Fruit fly (Drosophila melanogaster): ENCODE data around the gene S6k.
A peak's percentile ranks its signal among the peaks of the same experiment; 100 is the strongest.

Gene S6k

dm6 chr3L:5810633-5811341 lies at the start of gene S6k, which contains the start of gene kri (continued):
- TF ChIP-seq kni (GFP tag; optimal IDR thresholded peaks at IDR 0.05) = peak; percentile 24
- TF ChIP-seq dan (GFP tag; IDR thresholded peaks at IDR 0.05) = no peak
- TF ChIP-seq disco-r (GFP tag; optimal IDR thresholded peaks at IDR 0.05) = no peak
- TF ChIP-seq CG7745 (tag; optimal IDR thresholded peaks at IDR 0.05) = no peak
- TF ChIP-seq CG6272 (GFP tag; IDR thresholded peaks at IDR 0.05) = no peak
- no peak for TF ChIP-seq HLHmδ (GFP tag; optimal IDR thresholded peaks at IDR 0.05)
- TF ChIP-seq CG14441 (GFP tag; IDR thresholded peaks at IDR 0.05) = no peak
- TF ChIP-seq Xrp1 (GFP tag; IDR thresholded peaks at IDR 0.05) = 0 out of 2 replicates have a peak, but pooled peaks have one; percentile 16
- no peak for TF ChIP-seq da (GFP tag; optimal IDR thresholded peaks at IDR 0.05)
- TF ChIP-seq H2.0 (GFP tag; IDR thresholded peaks at IDR 0.05) = no peak
- no peak for TF ChIP-seq Adf1 (GFP tag; IDR thresholded peaks at IDR 0.05)
- peak; percentile 18 for TF ChIP-seq Dek (tag; optimal IDR thresholded peaks at IDR 0.05)
- TF ChIP-seq nau (GFP tag; optimal IDR thresholded peaks at IDR 0.05) = peak; percentile 17
- TF ChIP-seq Optix (GFP tag; IDR thresholded peaks at IDR 0.05) = no peak
- TF ChIP-seq CG4282 (GFP tag; optimal IDR thresholded peaks at IDR 0.05) = peak; percentile 9
- no peak for TF ChIP-seq Xbp1 (GFP tag; optimal IDR thresholded peaks at IDR 0.05)
- TF ChIP-seq pzg (GFP tag; optimal IDR thresholded peaks at IDR 0.05) = peak; percentile 91
- peak; percentile 48 for TF ChIP-seq lab (GFP tag; optimal IDR thresholded peaks at IDR 0.05)
- TF ChIP-seq CG2116 (GFP tag; optimal IDR thresholded peaks at IDR 0.05) = peak; percentile 27
- TF ChIP-seq CG18599 (GFP tag; optimal IDR thresholded peaks at IDR 0.05) = peak; percentile 16
- peak in 1 of 2 experiments; percentile 40 for TF ChIP-seq Eip74EF (GFP tag; optimal IDR thresholded peaks at IDR 0.05)
- TF ChIP-seq ems (GFP tag; optimal IDR thresholded peaks at IDR 0.05) = peak; percentile 5
- TF ChIP-seq CG3847 (GFP tag; IDR thresholded peaks at IDR 0.05) = peak; percentile 75; the same call in 1 of the 2 replicates
- no peak for TF ChIP-seq CG11723 (GFP tag; optimal IDR thresholded peaks at IDR 0.05)
- TF ChIP-seq CG9817 (tag; optimal IDR thresholded peaks at IDR 0.05) = no peak
- peak; percentile 100 for TF ChIP-seq CG9215 (GFP tag; IDR thresholded peaks at IDR 0.05)
- TF ChIP-seq NK7.1 (GFP tag; optimal IDR thresholded peaks at IDR 0.05) = no peak
- TF ChIP-seq sug (tag; optimal IDR thresholded peaks at IDR 0.05) = peak; percentile 77
- peak; percentile 19 for TF ChIP-seq bcd (GFP tag; optimal IDR thresholded peaks at IDR 0.05)
- peak; percentile 32 for TF ChIP-seq Meics (GFP tag; optimal IDR thresholded peaks at IDR 0.05)
- TF ChIP-seq HHEX (GFP tag; optimal IDR thresholded peaks at IDR 0.05) = peak; percentile 5
- no peak for TF ChIP-seq Hsf (GFP tag; optimal IDR thresholded peaks at IDR 0.05)
- no peak for TF ChIP-seq oc (tag; optimal IDR thresholded peaks at IDR 0.05)
- no peak for TF ChIP-seq lov (optimal IDR thresholded peaks at IDR 0.05)
- TF ChIP-seq lov (GFP tag; IDR thresholded peaks at IDR 0.05) = 0 out of 3 replicates have a peak, but pooled peaks have one; percentile 40
- no peak for TF ChIP-seq CG3407 (GFP tag; optimal IDR thresholded peaks at IDR 0.05)
- peak; percentile 16 for TF ChIP-seq Myb (GFP tag; optimal IDR thresholded peaks at IDR 0.05)
- no peak for TF ChIP-seq Mad (GFP tag; optimal IDR thresholded peaks at IDR 0.05)
- no peak for TF ChIP-seq Ada2b (GFP tag; IDR thresholded peaks at IDR 0.05)
- TF ChIP-seq PHDP (tag; optimal IDR thresholded peaks at IDR 0.05) = peak; percentile 20
- TF ChIP-seq CG9797 (GFP tag; optimal IDR thresholded peaks at IDR 0.05) = peak; percentile 96
- peak; percentile 1 for TF ChIP-seq CHES-1-like (GFP tag; optimal IDR thresholded peaks at IDR 0.05)
- TF ChIP-seq CG42726 (GFP tag; IDR thresholded peaks at IDR 0.05; ENCODE audit: partially characterized antibody) = 0 out of 2 replicates have a peak, but pooled peaks have one; percentile 15
- 0 out of 3 replicates have a peak, but pooled peaks have one; percentile 37 for TF ChIP-seq z (GFP tag; IDR thresholded peaks at IDR 0.05)
- peak; percentile 95 for TF ChIP-seq gfzf (GFP tag; optimal IDR thresholded peaks at IDR 0.05)
- TF ChIP-seq mam (GFP tag; optimal IDR thresholded peaks at IDR 0.05) = no peak
- 0 out of 3 replicates have a peak, but pooled peaks have one; percentile 22 for TF ChIP-seq row (GFP tag; IDR thresholded peaks at IDR 0.05)
- TF ChIP-seq exex (tag; optimal IDR thresholded peaks at IDR 0.05) = peak; percentile 65
- no peak for TF ChIP-seq pros (GFP tag; optimal IDR thresholded peaks at IDR 0.05)

Measured in whole organism, embryonic.